Worm (Caenorhabditis elegans) whole organism, L1 larva: Measurements from ENCODE around the gene cyp-13A12.

Experiments
- C04F5.9 ChIP-seq: sonication (generic microtip); optimal IDR thresholded peaks from 2 replicates; lab custom pipeline; 2016; ENCODE audit warnings: missing genetic modification characterization, missing compliant biosample characterization
- C16A3.4 ChIP-seq: fragments of 150-350 bp; optimal IDR thresholded peaks from 2 replicates; lab custom pipeline; 2014; ENCODE audit warnings: missing biosample characterization, missing genetic modification characterization
- aha-1 ChIP-seq: fragments of 150-350 bp; optimal IDR thresholded peaks from 2 replicates; lab custom pipeline; 2014; ENCODE audit warnings: missing biosample characterization, missing genetic modification characterization
- alr-1 ChIP-seq: fragments of 200-800 bp; sonication (Bioruptor generic); optimal IDR thresholded peaks from 2 replicates; lab custom pipeline; 2018; ENCODE audit warnings: borderline replicate concordance, mild to moderate bottlenecking, missing genetic modification characterization, missing compliant biosample characterization
- aly-2 ChIP-seq: fragments of 150-350 bp; optimal IDR thresholded peaks from 2 replicates; lab custom pipeline; 2014; ENCODE audit warnings: missing biosample characterization, missing genetic modification characterization
- ama-1 ChIP-seq: fragments of 150-350 bp; optimal IDR thresholded peaks from 2 replicates; lab custom pipeline; 2014
- blmp-1 ChIP-seq: fragments of 150-350 bp; optimal IDR thresholded peaks from 2 replicates; lab custom pipeline; 2014; ENCODE audit warnings: missing biosample characterization, missing genetic modification characterization
- ceh-63 ChIP-seq: fragments of 200-800 bp; sonication (Bioruptor generic); optimal IDR thresholded peaks from 2 replicates; lab custom pipeline; 2018; ENCODE audit warnings: mild to moderate bottlenecking, missing genetic modification characterization, missing compliant biosample characterization
- ceh-90 ChIP-seq: sonication (generic microtip); optimal IDR thresholded peaks from 2 replicates; lab custom pipeline; 2016; ENCODE audit warnings: missing genetic modification characterization, missing compliant biosample characterization
- ces-1 ChIP-seq: fragments of 150-350 bp; optimal IDR thresholded peaks from 2 replicates; lab custom pipeline; 2014; ENCODE audit warnings: missing biosample characterization, missing genetic modification reagents, missing genetic modification characterization
- dsc-1 ChIP-seq: sonication (generic microtip); optimal IDR thresholded peaks from 2 replicates; lab custom pipeline; 2016; ENCODE audit warnings: mild to moderate bottlenecking, missing genetic modification characterization, missing compliant biosample characterization
- efl-3 ChIP-seq: fragments of 200-800 bp; sonication (Bioruptor generic); optimal IDR thresholded peaks from 2 replicates; lab custom pipeline; 2018; ENCODE audit warnings: mild to moderate bottlenecking, missing genetic modification characterization, missing compliant biosample characterization
- ets-5 ChIP-seq: fragments of 200-800 bp; sonication (Bioruptor generic); IDR thresholded peaks from 2 replicates; pipeline ENCODE4 v1.3.6; 2022; ENCODE audit warnings: missing genetic modification characterization, missing compliant biosample characterization
- hlh-17 ChIP-seq: fragments of 200-800 bp; sonication (Bioruptor generic); optimal IDR thresholded peaks from 2 replicates; lab custom pipeline; 2018; ENCODE audit warnings: missing genetic modification characterization, mild to moderate bottlenecking, missing compliant biosample characterization, moderate library complexity, borderline replicate concordance
- hpl-2 ChIP-seq: fragments of 150-350 bp; optimal IDR thresholded peaks from 2 replicates; lab custom pipeline; 2014; ENCODE audit warnings: missing biosample characterization, missing genetic modification reagents, missing genetic modification characterization
- isw-1 ChIP-seq: fragments of 200-800 bp; sonication (Bioruptor generic); IDR thresholded peaks from 2 replicates; pipeline ENCODE4 v1.3.6; 2022; ENCODE audit warnings: missing genetic modification characterization, missing compliant biosample characterization
- lin-35 ChIP-seq, 2 experiments: fragments of 150-350 bp; optimal IDR thresholded peaks; 2 replicates each; lab custom pipeline; 2014; ENCODE audit warnings: missing biosample characterization in 2 of 2, missing genetic modification characterization in 2 of 2, missing genetic modification reagents in 2 of 2
- mef-2 ChIP-seq: fragments of 150-350 bp; optimal IDR thresholded peaks from 2 replicates; lab custom pipeline; 2014; ENCODE audit warnings: missing biosample characterization, missing genetic modification characterization
- mep-1 ChIP-seq: fragments of 150-350 bp; optimal IDR thresholded peaks from 2 replicates; lab custom pipeline; 2014; ENCODE audit warnings: missing biosample characterization, missing genetic modification characterization
- nhr-11 ChIP-seq: fragments of 150-350 bp; optimal IDR thresholded peaks from 2 replicates; lab custom pipeline; 2014; ENCODE audit warnings: missing biosample characterization, missing genetic modification characterization
- nhr-19 ChIP-seq: fragments of 200-800 bp; sonication (Bioruptor generic); conservative IDR thresholded peaks from 2 replicates; pipeline ENCODE4 v1.3.6; 2022; ENCODE audit warnings: missing genetic modification characterization, missing compliant biosample characterization
- nhr-20 ChIP-seq: sonication (generic microtip); optimal IDR thresholded peaks from 2 replicates; lab custom pipeline; 2016; ENCODE audit warnings: mild to moderate bottlenecking, missing genetic modification characterization, missing compliant biosample characterization
- nhr-237 ChIP-seq: fragments of 150-350 bp; optimal IDR thresholded peaks from 2 replicates; lab custom pipeline; 2014; ENCODE audit warnings: missing biosample characterization, missing genetic modification characterization
- nhr-28 ChIP-seq: fragments of 150-350 bp; optimal IDR thresholded peaks from 2 replicates; lab custom pipeline; 2014; ENCODE audit warnings: missing biosample characterization, missing genetic modification characterization
- nhr-47 ChIP-seq: sonication (generic microtip); optimal IDR thresholded peaks from 2 replicates; lab custom pipeline; 2016; ENCODE audit warnings: mild to moderate bottlenecking, missing genetic modification characterization, moderate library complexity, missing compliant biosample characterization
- nhr-77 ChIP-seq: fragments of 150-350 bp; optimal IDR thresholded peaks from 2 replicates; lab custom pipeline; 2014; ENCODE audit warnings: missing biosample characterization, missing genetic modification characterization
- nhr-84 ChIP-seq: sonication (generic microtip); optimal IDR thresholded peaks from 2 replicates; lab custom pipeline; 2017; ENCODE audit warnings: missing biosample characterization, missing genetic modification characterization
- nhr-85 ChIP-seq: sonication (generic microtip); peaks from one replicate; lab custom pipeline; 2016; ENCODE audit warnings: missing genetic modification characterization, inconsistent platforms, missing compliant biosample characterization
- pag-3 ChIP-seq: sonication (generic microtip); optimal IDR thresholded peaks from 2 replicates; lab custom pipeline; 2017; ENCODE audit warnings: missing genetic modification characterization, mild to moderate bottlenecking, missing compliant biosample characterization, antibody characterized with exemption, borderline replicate concordance; ENCODE audit not compliant: insufficient read depth
- pax-3 ChIP-seq: fragments of 200-800 bp; sonication (Bioruptor generic); optimal IDR thresholded peaks from 2 replicates; lab custom pipeline; 2018; ENCODE audit warnings: mild to moderate bottlenecking, missing genetic modification characterization, moderate library complexity, missing compliant biosample characterization
- skn-1 ChIP-seq: fragments of 150-350 bp; optimal IDR thresholded peaks from 2 replicates; lab custom pipeline; 2014; ENCODE audit warnings: missing biosample characterization, missing genetic modification characterization
- snpc-4 ChIP-seq: fragments of 150-350 bp; optimal IDR thresholded peaks from 2 replicates; lab custom pipeline; 2014; ENCODE audit warnings: missing biosample characterization, missing genetic modification characterization
- sup-37 ChIP-seq: fragments of 200-800 bp; sonication (Bioruptor generic); optimal IDR thresholded peaks from 2 replicates; lab custom pipeline; 2018; ENCODE audit warnings: mild to moderate bottlenecking, missing genetic modification characterization, missing compliant biosample characterization
- swsn-7 ChIP-seq: sonication (generic microtip); optimal IDR thresholded peaks from 2 replicates; lab custom pipeline; 2016; ENCODE audit warnings: missing genetic modification characterization, missing compliant biosample characterization
- tbx-2 ChIP-seq: sonication (generic microtip); optimal IDR thresholded peaks from 2 replicates; lab custom pipeline; 2016; ENCODE audit warnings: missing genetic modification characterization, missing compliant biosample characterization
- tlp-1 ChIP-seq: fragments of 150-350 bp; optimal IDR thresholded peaks from 2 replicates; lab custom pipeline; 2014; ENCODE audit warnings: missing biosample characterization, missing genetic modification characterization
- unc-130 ChIP-seq: fragments of 150-350 bp; optimal IDR thresholded peaks from 2 replicates; lab custom pipeline; 2017; ENCODE audit warnings: missing biosample characterization, missing genetic modification characterization, inconsistent platforms
- unc-86 ChIP-seq: sonication (generic microtip); optimal IDR thresholded peaks from 2 replicates; lab custom pipeline; 2016; ENCODE audit warnings: missing genetic modification characterization, missing compliant biosample characterization
- vab-15 ChIP-seq: sonication (generic microtip); optimal IDR thresholded peaks from 2 replicates; lab custom pipeline; 2017; ENCODE audit warnings: missing genotype, mild to moderate bottlenecking, missing genetic modification characterization, missing compliant biosample characterization
- ztf-11 ChIP-seq, 2 experiments: sonication (generic microtip); optimal IDR thresholded peaks; 2 replicates each; lab custom pipeline; 2016 to 2017; ENCODE audit warnings: missing genetic modification characterization in 2 of 2, missing biosample characterization in 1 of 2, missing compliant biosample characterization in 1 of 2

The cyp-13A12 gene

ce11 chrIII:13067884-13068767 is 43.8 kb downstream of the cyp-13A12 start (continued):
- no peak for TF ChIP-seq nhr-84 (tag; lab: Kevin White, UChicago)
- TF ChIP-seq nhr-77 (tag; lab: Kevin White, UChicago): peak; percentile 80
- TF ChIP-seq ets-5 (GFP tag; lab: Robert Waterston, UW): no peak
- peak; percentile 66 to 71 for TF ChIP-seq lin-35 (GFP tag; optimal IDR thresholded peaks at IDR 0.05; lab: Kevin White, UChicago)
- TF ChIP-seq vab-15 (tag; lab: Kevin White, UChicago): peak; percentile 38
- peak; percentile 82 for TF ChIP-seq dsc-1 (tag; lab: Kevin White, UChicago)
- TF ChIP-seq tlp-1: no peak
- TF ChIP-seq aha-1 (tag; lab: Kevin White, UChicago): no peak
- peak; percentile 59 for TF ChIP-seq pax-3 (tag; lab: Kevin White, UChicago)
- TF ChIP-seq sup-37: no peak
- peak; percentile 62 for TF ChIP-seq C16A3.4 (tag; lab: Kevin White, UChicago)
- no peak for TF ChIP-seq C04F5.9 (tag; lab: Kevin White, UChicago)
- TF ChIP-seq ama-1 (lab: Kevin White, UChicago): peak; percentile 49
- TF ChIP-seq aly-2 (tag; lab: Kevin White, UChicago): no peak
- peak; percentile 93 for TF ChIP-seq unc-86 (tag; lab: Kevin White, UChicago)
- no peak for TF ChIP-seq ces-1 (GFP tag; lab: Kevin White, UChicago)
- TF ChIP-seq nhr-20 (tag; lab: Kevin White, UChicago): peak; percentile 83
- TF ChIP-seq unc-130 (tag; lab: Kevin White, UChicago): peak; percentile 9
- peak; percentile 82 for TF ChIP-seq nhr-85 (tag; lab: Kevin White, UChicago)
- peak; percentile 89 for TF ChIP-seq nhr-47 (tag; lab: Kevin White, UChicago)
- no peak for TF ChIP-seq hpl-2 (GFP tag; lab: Kevin White, UChicago)
- peak; percentile 64 for TF ChIP-seq nhr-237 (tag; lab: Kevin White, UChicago)
- no peak for TF ChIP-seq ceh-90 (tag; lab: Kevin White, UChicago)
- TF ChIP-seq nhr-28 (tag; lab: Kevin White, UChicago): no peak
- peak in 1 of 2 experiments; percentile 83 for TF ChIP-seq ztf-11 (tag; optimal IDR thresholded peaks at IDR 0.05; lab: Kevin White, UChicago)
- TF ChIP-seq snpc-4 (tag; lab: Kevin White, UChicago): peak; percentile 32
- TF ChIP-seq ceh-63: no peak
- no peak for TF ChIP-seq alr-1 (tag; lab: Kevin White, UChicago)
- peak; percentile 62 for TF ChIP-seq isw-1 (GFP tag; lab: Robert Waterston, UW)
- TF ChIP-seq efl-3 (GFP tag; lab: Kevin White, UChicago): no peak
- peak; percentile 92 for TF ChIP-seq swsn-7 (tag; lab: Kevin White, UChicago)
- TF ChIP-seq nhr-11 (tag; lab: Kevin White, UChicago): no peak
- peak; percentile 85 for TF ChIP-seq tbx-2 (tag; lab: Kevin White, UChicago)
- peak; percentile 50 for TF ChIP-seq nhr-19 (GFP tag; lab: Robert Waterston, UW)
- TF ChIP-seq mef-2: peak; percentile 89
- TF ChIP-seq pag-3 (tag; lab: Kevin White, UChicago): no peak
- no peak for TF ChIP-seq hlh-17
- TF ChIP-seq blmp-1 (tag; lab: Kevin White, UChicago): peak; percentile 78
- peak; percentile 87 for TF ChIP-seq skn-1 (tag; lab: Kevin White, UChicago)

ce11 chrIII:13069416-13069815 is 45.1 kb downstream of the cyp-13A12 start:
- peak; percentile 1 for TF ChIP-seq mep-1 (tag; lab: Kevin White, UChicago)
- no peak for TF ChIP-seq C16A3.4 (tag; lab: Kevin White, UChicago)
- TF ChIP-seq nhr-85 (tag; lab: Kevin White, UChicago): peak; percentile 66
